Fruit fly (Drosophila melanogaster) whole organism, embryonic: ENCODE results near the gene PIP82.

Experiments used
- Atf3 ChIP-seq: fragments of 200-800 bp; sonication (Bioruptor generic); optimal IDR thresholded peaks from 3 replicates; lab custom pipeline; 2016; ENCODE audit warnings: missing biosample characterization, missing genetic modification characterization
- CG12236 ChIP-seq: fragments of 200-800 bp; sonication (Bioruptor generic); optimal IDR thresholded peaks from 2 replicates; lab custom pipeline; 2016; ENCODE audit warnings: missing biosample characterization, missing genetic modification characterization
- CG14014 ChIP-seq: fragments of 200-800 bp; sonication (Bioruptor generic); IDR thresholded peaks from 2 replicates; pipeline ENCODE4 v1.3.6; 2022; ENCODE audit warnings: missing biosample characterization, missing genetic modification characterization
- CG15514 ChIP-seq: fragments of 200-800 bp; sonication (Bioruptor generic); optimal IDR thresholded peaks from 3 replicates; lab custom pipeline; 2017; ENCODE audit warnings: missing biosample characterization, missing genetic modification characterization, mild to moderate bottlenecking, moderate library complexity, missing genetic modification reagents
- CG17829 ChIP-seq: fragments of 200-800 bp; optimal IDR thresholded peaks from 2 replicates; lab custom pipeline; 2019; ENCODE audit warnings: missing biosample characterization, mild to moderate bottlenecking, missing genetic modification characterization, moderate library complexity
- CG30403 ChIP-seq: fragments of 200-800 bp; sonication (Bioruptor generic); optimal IDR thresholded peaks from 3 replicates; lab custom pipeline; 2016; ENCODE audit warnings: missing biosample characterization, missing genetic modification characterization
- CTCF ChIP-seq: fragments of 200-800 bp; sonication (Bioruptor generic); optimal IDR thresholded peaks from 2 replicates; lab custom pipeline; 2017; ENCODE audit warnings: missing biosample characterization, mild to moderate bottlenecking, missing genetic modification characterization, moderate library complexity
- Vsx1 ChIP-seq: fragments of 200-800 bp; sonication (Bioruptor generic); optimal IDR thresholded peaks from 2 replicates; lab custom pipeline; 2017; ENCODE audit warnings: missing biosample characterization, mild to moderate bottlenecking, missing genetic modification characterization, missing genetic modification reagents
- dmrt99B ChIP-seq: fragments of 200-800 bp; sonication (Bioruptor generic); optimal IDR thresholded peaks from 2 replicates; lab custom pipeline; 2018; ENCODE audit warnings: missing biosample characterization, mild to moderate bottlenecking, missing genetic modification characterization, moderate library complexity
- ttk ChIP-seq: fragments of 200-800 bp; sonication (Bioruptor generic); IDR thresholded peaks from 2 replicates; pipeline ENCODE4 v2.1.2; 2022; ENCODE audit warnings: missing biosample characterization, missing genetic modification characterization
- z ChIP-seq: fragments of 200-800 bp; sonication (Bioruptor generic); IDR thresholded peaks from 3 replicates; pipeline ENCODE4 v1.3.6; 2022; ENCODE audit warnings: missing biosample characterization, missing genetic modification characterization

DNA sequence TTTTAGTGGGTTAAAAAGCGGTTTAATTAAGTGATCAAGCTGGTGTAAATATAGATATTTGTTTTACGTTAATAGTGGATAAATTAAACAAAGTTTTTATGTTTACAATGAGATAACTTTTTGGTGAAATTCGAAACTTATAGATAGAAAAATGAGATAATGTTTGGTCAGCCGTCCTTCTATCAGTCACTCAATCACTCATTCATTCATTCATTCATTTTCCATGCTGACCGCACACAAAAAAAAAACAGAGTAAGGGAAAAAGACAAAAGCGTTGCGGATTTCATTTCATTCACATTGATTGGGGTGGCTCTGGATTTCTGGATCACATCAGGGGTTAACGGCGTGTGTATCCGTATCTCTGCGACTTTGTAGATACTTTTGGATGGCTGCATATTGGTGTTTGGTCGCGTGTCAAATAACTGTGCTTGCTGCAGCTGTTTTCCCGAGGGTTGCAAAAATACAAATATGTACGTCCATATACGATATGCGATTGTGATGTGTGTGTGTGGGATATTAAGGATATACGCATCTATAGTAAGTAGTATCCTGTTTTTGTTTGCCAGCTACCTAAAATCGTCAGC lies 5.8 kb downstream of the PIP82 start:
- TF ChIP-seq CG15514 (no peak), z (GFP tag; lab: Robert Waterston, UW) (no peak), ttk (no peak), CG14014 (GFP tag; lab: Robert Waterston, UW) (no peak), Atf3 (GFP tag; lab: Kevin White, UChicago) (no peak), CG30403 (GFP tag; lab: Kevin White, UChicago) (no peak), dmrt99B (tag; lab: Kevin White, UChicago) (no peak), Vsx1 (GFP tag; lab: Kevin White, UChicago) (no peak), CG17829 (tag; lab: Kevin White, UChicago) (no peak), CTCF (GFP tag; lab: Kevin White, UChicago) (no peak), CG12236 (GFP tag; lab: Kevin White, UChicago) (no peak)
